Worm (Caenorhabditis elegans): Measurements from ENCODE around the gene spp-9.

spp-9 gene

DNA sequence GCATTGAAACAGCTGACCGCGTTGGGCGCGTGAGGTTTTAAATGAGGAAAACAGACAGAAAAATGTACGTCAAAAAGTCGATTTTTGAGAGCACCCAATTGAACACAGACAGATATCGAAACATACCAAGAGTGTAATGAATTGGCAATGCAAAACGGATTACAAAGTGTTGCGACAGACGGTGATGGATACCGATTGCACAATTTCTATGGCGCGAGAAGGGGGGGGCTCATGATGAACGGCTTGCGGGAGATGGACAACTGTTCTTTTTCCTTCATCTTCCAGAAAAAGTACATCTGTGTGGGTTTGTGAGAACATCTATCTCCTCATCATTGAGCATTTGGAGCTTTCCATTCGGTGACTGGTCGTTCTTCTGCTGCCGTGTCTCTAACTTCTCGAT is 24.0 kb upstream of the spp-9 start:
- no peak for TF ChIP-seq mab-5 (tag; optimal IDR thresholded peaks at IDR 0.05)
- TF ChIP-seq blmp-1 (tag; optimal IDR thresholded peaks at IDR 0.05) = no peak
- TF ChIP-seq ces-1 (GFP tag; optimal IDR thresholded peaks at IDR 0.05) = no peak
- no peak for TF ChIP-seq nhr-2 (tag; optimal IDR thresholded peaks at IDR 0.05)
- TF ChIP-seq nhr-237 (tag; optimal IDR thresholded peaks at IDR 0.05) = no peak
- no peak for TF ChIP-seq drap-1 (GFP tag; optimal IDR thresholded peaks at IDR 0.05)
- peak; percentile 64 for TF ChIP-seq unc-62 (GFP tag; optimal IDR thresholded peaks at IDR 0.05)
- no peak for TF ChIP-seq snpc-4 (tag; optimal IDR thresholded peaks at IDR 0.05)
- TF ChIP-seq unc-39 (tag; optimal IDR thresholded peaks at IDR 0.05) = no peak
- TF ChIP-seq sem-2 (GFP tag; optimal IDR thresholded peaks at IDR 0.05) = no peak
- peak; percentile 74 for TF ChIP-seq unc-120 (tag; optimal IDR thresholded peaks at IDR 0.05; ENCODE audit: poor library complexity, severe bottlenecking)
- no peak for TF ChIP-seq flh-1 (GFP tag; optimal IDR thresholded peaks at IDR 0.05)
- TF ChIP-seq nhr-76 (tag; optimal IDR thresholded peaks at IDR 0.05) = no peak
- no peak for TF ChIP-seq lin-13 (tag; optimal IDR thresholded peaks at IDR 0.05)
- TF ChIP-seq ztf-11 (tag; optimal IDR thresholded peaks at IDR 0.05) = no peak
- TF ChIP-seq hlh-1 (tag; optimal IDR thresholded peaks at IDR 0.05) = no peak
- no peak for TF ChIP-seq lin-32 (GFP tag; optimal IDR thresholded peaks at IDR 0.05)

- TF ChIP-seq tbx-8 (GFP tag; optimal IDR thresholded peaks at IDR 0.05) (no peak), unc-62 (GFP tag; optimal IDR thresholded peaks at IDR 0.05) (peak; percentile 14), mep-1 (tag; optimal IDR thresholded peaks at IDR 0.05) (no peak), unc-120 (tag; optimal IDR thresholded peaks at IDR 0.05; ENCODE audit: poor library complexity, severe bottlenecking) (peak; percentile 29), ham-2 (GFP tag; optimal IDR thresholded peaks at IDR 0.05) (no peak), nhr-76 (tag; optimal IDR thresholded peaks at IDR 0.05) (no peak), ceh-43 (GFP tag; optimal IDR thresholded peaks at IDR 0.05) (no peak), sem-2 (GFP tag; optimal IDR thresholded peaks at IDR 0.05) (no peak), ceh-39 (tag; optimal IDR thresholded peaks at IDR 0.05) (no peak), drap-1 (GFP tag; optimal IDR thresholded peaks at IDR 0.05) (no peak), zip-8 (tag; optimal IDR thresholded peaks at IDR 0.05) (no peak), hlh-1 (tag; optimal IDR thresholded peaks at IDR 0.05) (peak; percentile 24), mab-5 (tag; optimal IDR thresholded peaks at IDR 0.05) (no peak), ztf-11 (tag; optimal IDR thresholded peaks at IDR 0.05) (no peak), ces-1 (GFP tag; optimal IDR thresholded peaks at IDR 0.05) (peak; percentile 36), ceh-83 (GFP tag; optimal IDR thresholded peaks at IDR 0.05) (no peak)
Observed at ce11 chrX:11464271-11465103, 23.1 kb upstream of the spp-9 start.

- no peak for TF ChIP-seq bed-3 (GFP tag; optimal IDR thresholded peaks at IDR 0.05)
- no peak for TF ChIP-seq nhr-2 (tag; optimal IDR thresholded peaks at IDR 0.05)
- TF ChIP-seq nhr-237 (tag; optimal IDR thresholded peaks at IDR 0.05) = no peak
- no peak for TF ChIP-seq sptf-1 (tag; optimal IDR thresholded peaks at IDR 0.05)
- TF ChIP-seq drap-1 (GFP tag; optimal IDR thresholded peaks at IDR 0.05) = peak; percentile 2
- no peak for TF ChIP-seq elt-3 (tag; optimal IDR thresholded peaks at IDR 0.05)
- no peak for TF ChIP-seq nhr-28 (tag; optimal IDR thresholded peaks at IDR 0.05)
- TF ChIP-seq blmp-1 (tag; optimal IDR thresholded peaks at IDR 0.05) = no peak
- TF ChIP-seq nhr-12 (tag; optimal IDR thresholded peaks at IDR 0.05) = no peak
- TF ChIP-seq elt-1 (tag; optimal IDR thresholded peaks at IDR 0.05; ENCODE audit: borderline replicate concordance, insufficient read depth) = no peak
- TF ChIP-seq flh-1 (GFP tag; optimal IDR thresholded peaks at IDR 0.05) = no peak
- peak; percentile 34 for TF ChIP-seq unc-62 (GFP tag; optimal IDR thresholded peaks at IDR 0.05)
- no peak for TF ChIP-seq lin-32 (GFP tag; optimal IDR thresholded peaks at IDR 0.05)
- peak; percentile 5 for TF ChIP-seq lsy-2 (tag; optimal IDR thresholded peaks at IDR 0.05)
- peak; percentile 10 for TF ChIP-seq mep-1 (tag; optimal IDR thresholded peaks at IDR 0.05)
- no peak for TF ChIP-seq sem-2 (GFP tag; optimal IDR thresholded peaks at IDR 0.05)
- TF ChIP-seq mab-5 (tag; optimal IDR thresholded peaks at IDR 0.05) = no peak
- no peak for TF ChIP-seq ztf-11 (tag; optimal IDR thresholded peaks at IDR 0.05)
- no peak for TF ChIP-seq lin-13 (tag; optimal IDR thresholded peaks at IDR 0.05)
- TF ChIP-seq zip-8 (tag; optimal IDR thresholded peaks at IDR 0.05) = no peak
- peak; percentile 94 for TF ChIP-seq unc-120 (tag; optimal IDR thresholded peaks at IDR 0.05; ENCODE audit: poor library complexity, severe bottlenecking)
- no peak for TF ChIP-seq nhr-76 (tag; optimal IDR thresholded peaks at IDR 0.05)
- no peak for TF ChIP-seq unc-39 (tag; optimal IDR thresholded peaks at IDR 0.05)
- no peak for TF ChIP-seq ceh-39 (tag; optimal IDR thresholded peaks at IDR 0.05)
- TF ChIP-seq mls-2 (tag; optimal IDR thresholded peaks at IDR 0.05) = peak; percentile 32
- TF ChIP-seq tbx-8 (GFP tag; optimal IDR thresholded peaks at IDR 0.05) = no peak
- no peak for TF ChIP-seq ceh-83 (GFP tag; optimal IDR thresholded peaks at IDR 0.05)
- no peak for TF ChIP-seq M03D4.4 (tag; optimal IDR thresholded peaks at IDR 0.05)
- TF ChIP-seq hlh-1 (tag; optimal IDR thresholded peaks at IDR 0.05) = no peak
- no peak for TF ChIP-seq cnd-1 (tag; optimal IDR thresholded peaks at IDR 0.05)
- TF ChIP-seq pha-4 (tag; optimal IDR thresholded peaks at IDR 0.05) = peak; percentile 8
- peak; percentile 33 for TF ChIP-seq ces-1 (GFP tag; optimal IDR thresholded peaks at IDR 0.05)
- peak; percentile 69 for TF ChIP-seq ham-2 (GFP tag; optimal IDR thresholded peaks at IDR 0.05)
- TF ChIP-seq ceh-43 (GFP tag; optimal IDR thresholded peaks at IDR 0.05) = no peak
- no peak for TF ChIP-seq snpc-4 (tag; optimal IDR thresholded peaks at IDR 0.05)
Observed at ce11 chrX:11465215-11465614, 22.4 kb upstream of the spp-9 start, which contains the start of gene lin-14. Gene lin-14 (plus strand): TSS chrX:11465560.
